Worm (Caenorhabditis elegans) whole organism, mixed stage, embryonic: Measurements from ENCODE around the gene nep-21.

ENCODE experiments used
- M03D4.4 ChIP-seq: sonication (generic microtip); optimal IDR thresholded peaks from 2 replicates; lab custom pipeline; 2017; ENCODE audit warnings: mild to moderate bottlenecking, missing genetic modification characterization, missing compliant biosample characterization
- bed-3 ChIP-seq: fragments of 200-800 bp; sonication (Bioruptor generic); optimal IDR thresholded peaks from 3 replicates; lab custom pipeline; 2018; ENCODE audit warnings: mild to moderate bottlenecking, missing genetic modification characterization, moderate library complexity, missing compliant biosample characterization
- blmp-1 ChIP-seq: fragments of 150-350 bp; optimal IDR thresholded peaks from 2 replicates; lab custom pipeline; 2014; ENCODE audit warnings: missing biosample characterization, missing genetic modification characterization
- ceh-83 ChIP-seq: fragments of 200-800 bp; sonication (Bioruptor generic); optimal IDR thresholded peaks from 2 replicates; lab custom pipeline; 2018; ENCODE audit warnings: mild to moderate bottlenecking, missing genetic modification characterization, missing compliant biosample characterization
- ces-1 ChIP-seq: fragments of 150-350 bp; optimal IDR thresholded peaks from 2 replicates; lab custom pipeline; 2014; ENCODE audit warnings: missing biosample characterization, missing genetic modification reagents, missing genetic modification characterization
- cnd-1 ChIP-seq: fragments of 200-800 bp; sonication (Bioruptor generic); optimal IDR thresholded peaks from 2 replicates; lab custom pipeline; 2018; ENCODE audit warnings: mild to moderate bottlenecking, missing genetic modification characterization, missing compliant biosample characterization
- drap-1 ChIP-seq: fragments of 200-800 bp; sonication (Bioruptor generic); optimal IDR thresholded peaks from 3 replicates; lab custom pipeline; 2018; ENCODE audit warnings: mild to moderate bottlenecking, missing genetic modification characterization, missing compliant biosample characterization
- elt-1 ChIP-seq: sonication (generic microtip); optimal IDR thresholded peaks from 2 replicates; lab custom pipeline; 2017; ENCODE audit warnings: missing genetic modification characterization, mild to moderate bottlenecking, missing compliant biosample characterization, antibody characterized with exemption, moderate library complexity, borderline replicate concordance; ENCODE audit not compliant: insufficient read depth
- elt-3 ChIP-seq: fragments of 150-350 bp; optimal IDR thresholded peaks from 2 replicates; lab custom pipeline; 2014; ENCODE audit warnings: missing biosample characterization, missing genetic modification characterization
- flh-1 ChIP-seq: fragments of 200-800 bp; sonication (Bioruptor generic); optimal IDR thresholded peaks from 2 replicates; lab custom pipeline; 2018; ENCODE audit warnings: mild to moderate bottlenecking, missing genetic modification characterization, moderate library complexity, missing compliant biosample characterization
- ham-2 ChIP-seq: fragments of 200-800 bp; sonication (Bioruptor generic); optimal IDR thresholded peaks from 2 replicates; lab custom pipeline; 2018; ENCODE audit warnings: mild to moderate bottlenecking, missing genetic modification characterization, missing compliant biosample characterization
- hlh-1 ChIP-seq: fragments of 150-350 bp; optimal IDR thresholded peaks from 2 replicates; lab custom pipeline; 2014; ENCODE audit warnings: missing biosample characterization, missing genetic modification reagents, missing genetic modification characterization
- lin-13 ChIP-seq: fragments of 150-350 bp; optimal IDR thresholded peaks from 2 replicates; lab custom pipeline; 2014; ENCODE audit warnings: missing biosample characterization, missing genetic modification characterization
- lsy-2 ChIP-seq: fragments of 150-350 bp; optimal IDR thresholded peaks from 2 replicates; lab custom pipeline; 2014; ENCODE audit warnings: missing biosample characterization, missing genetic modification characterization
- mep-1 ChIP-seq: fragments of 150-350 bp; optimal IDR thresholded peaks from 2 replicates; lab custom pipeline; 2017; ENCODE audit warnings: missing biosample characterization, missing genetic modification reagents, missing genetic modification characterization, inconsistent platforms
- mls-2 ChIP-seq: sonication (generic microtip); optimal IDR thresholded peaks from 2 replicates; lab custom pipeline; 2016; ENCODE audit warnings: mild to moderate bottlenecking, missing genetic modification characterization, moderate library complexity, missing compliant biosample characterization
- nhr-2 ChIP-seq: fragments of 150-350 bp; optimal IDR thresholded peaks from 2 replicates; lab custom pipeline; 2014; ENCODE audit warnings: missing biosample characterization, missing genetic modification characterization
- nhr-237 ChIP-seq: fragments of 150-350 bp; optimal IDR thresholded peaks from 2 replicates; lab custom pipeline; 2014; ENCODE audit warnings: missing biosample characterization, missing genetic modification characterization
- nhr-76 ChIP-seq: sonication (generic microtip); optimal IDR thresholded peaks from 2 replicates; lab custom pipeline; 2017; ENCODE audit warnings: missing biosample characterization, missing genetic modification characterization
- sem-2 ChIP-seq: fragments of 200-800 bp; sonication (Bioruptor generic); optimal IDR thresholded peaks from 2 replicates; lab custom pipeline; 2018; ENCODE audit warnings: mild to moderate bottlenecking, missing genetic modification characterization, missing compliant biosample characterization
- sptf-1 ChIP-seq: sonication (generic microtip); optimal IDR thresholded peaks from 2 replicates; lab custom pipeline; 2017; ENCODE audit warnings: mild to moderate bottlenecking, missing genetic modification characterization, moderate library complexity, missing compliant biosample characterization
- tbx-8 ChIP-seq: fragments of 200-800 bp; sonication (Bioruptor generic); optimal IDR thresholded peaks from 2 replicates; lab custom pipeline; 2018; ENCODE audit warnings: mild to moderate bottlenecking, missing genetic modification characterization, moderate library complexity, missing compliant biosample characterization
- unc-120 ChIP-seq: sonication (generic microtip); optimal IDR thresholded peaks from 2 replicates; lab custom pipeline; 2017; ENCODE audit warnings: missing genetic modification characterization, missing compliant biosample characterization; ENCODE audit not compliant: poor library complexity, severe bottlenecking
- unc-62 ChIP-seq: fragments of 150-350 bp; optimal IDR thresholded peaks from 2 replicates; lab custom pipeline; 2014; ENCODE audit warnings: missing biosample characterization, missing genetic modification reagents, missing genetic modification characterization

nep-21 gene

DNA sequence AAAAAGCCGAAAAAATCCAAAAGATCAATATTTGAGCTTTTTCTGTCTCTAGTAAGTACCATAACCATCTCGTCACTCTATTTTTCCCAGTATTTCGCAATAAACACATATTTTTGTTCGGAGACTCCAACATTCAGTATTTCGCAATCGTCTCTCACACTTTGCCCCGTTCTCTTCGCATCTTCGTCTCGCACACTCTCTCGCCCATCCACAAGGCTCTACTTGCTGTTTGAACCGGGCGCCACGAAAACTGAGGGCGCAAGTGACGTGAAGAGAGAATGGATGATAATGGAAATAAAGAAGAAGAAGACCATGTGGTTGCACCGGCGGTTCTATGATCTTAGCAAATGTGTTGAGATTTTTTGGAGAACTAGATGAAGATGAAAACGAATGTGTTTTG is 26.2 kb downstream of the nep-21 start:
- TF ChIP-seq drap-1 (no peak), mep-1 (tag; lab: Kevin White, UChicago) (peak; percentile 11), nhr-237 (peak; percentile 84), ces-1 (GFP tag; lab: Kevin White, UChicago) (peak; percentile 17), unc-62 (GFP tag; lab: Kevin White, UChicago) (peak; percentile 46), elt-3 (tag; lab: Kevin White, UChicago) (peak; percentile 76), mls-2 (tag; lab: Kevin White, UChicago) (no peak)

DNA sequence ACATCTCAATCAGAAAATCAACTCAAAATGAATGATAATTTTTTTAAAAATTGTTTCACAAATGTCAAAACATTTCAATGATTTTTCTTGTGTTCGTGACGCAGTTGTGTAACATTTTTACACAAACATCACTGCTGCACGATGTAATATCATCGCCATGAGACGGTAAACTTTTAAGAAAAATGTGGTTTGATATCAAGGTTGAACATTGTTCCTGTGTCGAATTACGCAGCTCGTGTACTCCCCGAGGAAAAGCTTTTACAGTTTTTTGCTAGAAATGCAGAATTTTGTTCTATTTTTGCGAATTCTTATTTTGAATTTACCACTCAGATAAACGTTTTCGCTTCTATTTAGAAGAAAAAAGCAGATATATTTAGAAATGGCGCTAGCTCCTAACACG is 28.6 kb downstream of the nep-21 start:
- TF ChIP-seq tbx-8 (GFP tag; lab: Kevin White, UChicago) (no peak), ces-1 (GFP tag; lab: Kevin White, UChicago) (no peak)

ce11 chrV:14194514-14194913 is 31.8 kb downstream of the nep-21 start:
- TF ChIP-seq flh-1 (no peak), ceh-83 (no peak), drap-1 (no peak), ces-1 (GFP tag; lab: Kevin White, UChicago) (no peak), unc-62 (GFP tag; lab: Kevin White, UChicago) (no peak), sptf-1 (tag; lab: Kevin White, UChicago) (no peak), bed-3 (GFP tag; lab: Kevin White, UChicago) (no peak)

DNA sequence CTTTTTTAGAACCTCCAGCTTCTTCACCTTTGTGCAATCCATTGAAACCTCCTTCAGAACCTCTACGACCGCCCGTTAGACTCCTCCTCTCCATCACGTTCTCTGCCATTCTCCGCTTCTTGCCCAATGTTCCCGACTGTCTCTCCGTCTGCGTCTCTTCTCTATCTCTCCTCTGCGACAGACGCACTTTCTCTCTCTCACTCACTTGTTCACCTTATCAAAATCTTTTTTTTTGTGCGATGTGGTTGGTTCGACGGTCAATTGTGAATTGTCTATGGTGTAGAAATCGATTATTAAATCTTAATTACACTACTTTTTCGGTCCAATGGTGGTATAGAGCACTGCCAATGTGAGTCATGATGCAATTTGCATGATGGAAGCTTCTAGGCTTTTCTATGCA is 32.8 kb downstream of the nep-21 start, which contains the start of gene atfs-1:
atfs-1 (plus strand) TSS at position 213 of the 400 bp plus-strand sequence.
- no peak for TF ChIP-seq elt-1
- TF ChIP-seq mep-1 (tag; lab: Kevin White, UChicago) = peak; percentile 23
- peak; percentile 65 for TF ChIP-seq blmp-1 (tag; lab: Kevin White, UChicago)
- TF ChIP-seq mls-2 (tag; lab: Kevin White, UChicago) = peak; percentile 11
- peak; percentile 73 for TF ChIP-seq hlh-1 (tag; lab: Kevin White, UChicago)
- TF ChIP-seq sem-2 (GFP tag; lab: Kevin White, UChicago) = no peak
- peak; percentile 4 for TF ChIP-seq elt-3 (tag; lab: Kevin White, UChicago)
- peak; percentile 35 for TF ChIP-seq lsy-2 (tag; lab: Kevin White, UChicago)
- TF ChIP-seq ces-1 (GFP tag; lab: Kevin White, UChicago) = peak; percentile 58
- TF ChIP-seq, all 35 proteins: peak for 7

ce11 chrV:14192870-14193269 is 33.4 kb downstream of the nep-21 start:
- TF ChIP-seq M03D4.4 (no peak), flh-1 (no peak), lin-13 (no peak), ces-1 (GFP tag; lab: Kevin White, UChicago) (no peak)

ce11 chrV:14187104-14187503 is 39.2 kb downstream of the nep-21 start:
- TF ChIP-seq nhr-76 (tag; lab: Kevin White, UChicago) = no peak
- no peak for TF ChIP-seq mep-1 (tag; lab: Kevin White, UChicago)
- TF ChIP-seq unc-62 (GFP tag; lab: Kevin White, UChicago) = no peak
- TF ChIP-seq blmp-1 (tag; lab: Kevin White, UChicago) = no peak
- no peak for TF ChIP-seq ceh-83
- TF ChIP-seq mls-2 (tag; lab: Kevin White, UChicago) = no peak
- TF ChIP-seq sem-2 (GFP tag; lab: Kevin White, UChicago) = no peak
- no peak for TF ChIP-seq cnd-1 (tag; lab: Kevin White, UChicago)
- TF ChIP-seq ham-2 = no peak
- no peak for TF ChIP-seq sptf-1 (tag; lab: Kevin White, UChicago)
- TF ChIP-seq, all 35 proteins: peak for 0

DNA sequence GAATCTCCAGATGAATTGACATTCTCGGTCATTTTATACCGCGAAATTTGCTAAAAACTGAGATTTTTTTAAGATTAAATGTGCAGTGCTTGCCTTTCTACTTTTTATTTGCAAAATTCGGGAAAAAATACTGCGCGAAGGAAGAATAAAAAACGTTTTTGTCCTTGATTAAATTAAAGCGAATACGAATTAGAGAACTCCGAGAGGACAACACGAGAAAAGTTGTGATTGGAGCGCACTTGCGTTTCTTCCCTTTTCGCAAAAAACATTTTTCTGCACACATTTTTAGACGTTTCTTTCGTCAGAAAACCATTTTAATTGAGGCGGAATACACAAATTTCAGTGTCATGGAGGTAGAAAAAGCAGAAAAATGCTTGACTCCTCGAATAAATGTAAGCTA is 40.8 kb downstream of the nep-21 start, which contains the start of the genes trm-1 and ints-2:
trm-1 (minus strand) TSS at position 175 of the 400 bp plus-strand sequence.
ints-2 (plus strand) TSS at position 249 of the 400 bp plus-strand sequence.
- no peak for TF ChIP-seq nhr-2 (tag; lab: Kevin White, UChicago)
- TF ChIP-seq lin-13 = peak; percentile 12
- peak; percentile 34 for TF ChIP-seq unc-120 (tag; lab: Kevin White, UChicago)
- peak; percentile 96 for TF ChIP-seq ces-1 (GFP tag; lab: Kevin White, UChicago)
- TF ChIP-seq mep-1 (tag; lab: Kevin White, UChicago) = peak; percentile 1
- no peak for TF ChIP-seq sem-2 (GFP tag; lab: Kevin White, UChicago)
- TF ChIP-seq sptf-1 (tag; lab: Kevin White, UChicago) = peak; percentile 11
- peak; percentile 36 for TF ChIP-seq lsy-2 (tag; lab: Kevin White, UChicago)
